Worm (Caenorhabditis elegans) whole organism, late embryonic: ENCODE results near the gene T24D8.6.

Experiments used
- fkh-10 ChIP-seq: fragments of 150-350 bp; optimal IDR thresholded peaks from 2 replicates; lab custom pipeline; 2014; ENCODE audit warnings: missing biosample characterization, missing genetic modification reagents, missing genetic modification characterization
- pag-3 ChIP-seq: sonication (generic microtip); optimal IDR thresholded peaks from 2 replicates; lab custom pipeline; 2016; ENCODE audit warnings: missing compliant biosample characterization, missing genetic modification characterization, borderline replicate concordance

DNA sequence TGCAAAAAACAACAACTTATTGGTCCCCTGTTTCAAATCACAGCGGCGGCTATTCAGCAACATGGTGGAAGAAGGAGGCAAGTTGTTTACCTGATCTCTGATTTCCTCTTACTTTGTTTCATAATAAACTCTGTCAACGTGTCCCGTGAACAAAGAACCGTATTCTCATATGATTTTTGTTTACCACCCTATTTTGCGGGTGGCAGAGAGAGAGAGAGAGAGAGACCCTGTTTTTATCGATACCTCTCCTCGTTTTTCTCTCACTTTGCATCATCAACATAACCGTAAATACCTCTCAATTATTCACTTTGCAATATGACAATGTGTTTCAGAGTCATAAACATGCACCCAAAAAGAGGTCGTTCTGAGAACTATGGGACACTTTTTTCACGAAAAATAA lies 48.3 kb downstream of the T24D8.6 start:
- TF ChIP-seq fkh-10 (no peak), pag-3 (no peak)
